Worm (Caenorhabditis elegans): Measurements from ENCODE around the gene nhr-32.

DNA sequence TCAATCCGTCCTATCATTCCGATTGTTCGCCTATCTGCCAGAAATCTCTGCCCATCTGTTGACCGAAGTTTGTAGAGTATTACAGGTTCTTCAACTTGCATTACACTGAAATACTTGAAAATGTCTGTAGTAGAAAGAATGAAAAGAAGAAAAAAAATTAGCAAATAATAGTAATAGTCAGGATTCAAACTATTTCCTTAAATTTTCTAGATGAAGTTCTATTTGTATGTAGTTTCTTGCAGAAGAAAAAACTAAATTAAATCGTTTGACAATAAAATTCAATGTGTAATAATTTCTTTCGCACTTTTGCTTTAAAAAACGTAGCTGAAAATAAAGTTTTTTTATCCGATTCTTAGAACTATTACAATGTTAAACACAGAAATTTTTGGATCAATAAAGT lies 27.2 kb upstream of the nhr-32 start, which contains the start of gene skr-19:
- TF ChIP-seq nhr-129 (tag; optimal IDR thresholded peaks at IDR 0.05) (no peak), nhr-12 (tag; optimal IDR thresholded peaks at IDR 0.05) (no peak), unc-62 (GFP tag; optimal IDR thresholded peaks at IDR 0.05) (no peak), nhr-21 (tag; optimal IDR thresholded peaks at IDR 0.05) (no peak), blmp-1 (tag; optimal IDR thresholded peaks at IDR 0.05; ENCODE audit: insufficient read depth) (no peak), Y55F3AM.14 (GFP tag; optimal IDR thresholded peaks at IDR 0.05) (no peak), unc-39 (tag; optimal IDR thresholded peaks at IDR 0.05) (no peak)
